Worm (Caenorhabditis elegans) whole organism, L1 larva: Measurements from ENCODE around the gene nhr-39.

Experiments used
- ceh-82 ChIP-seq, 3 experiments: fragments of 150-350 bp in 1 of 3; sonication (generic microtip) in 2 of 3; optimal IDR thresholded peaks; 2 replicates each; lab custom pipeline; 2014 to 2017; ENCODE audit warnings: missing biosample characterization in 3 of 3, missing genetic modification characterization in 3 of 3
- ceh-88 ChIP-seq: fragments of 200-800 bp; sonication (Bioruptor generic); IDR thresholded peaks from 2 replicates; pipeline ENCODE4 v1.3.6; 2022; ENCODE audit warnings: missing genetic modification characterization, missing compliant biosample characterization
- dpl-1 ChIP-seq, 3 experiments: fragments of 150-350 bp in 2 of 3; sonication (generic microtip) in 1 of 3; optimal IDR thresholded peaks; 2 replicates each; lab custom pipeline; 2014 to 2017; ENCODE audit warnings: missing biosample characterization in 3 of 3, missing genetic modification characterization in 3 of 3, missing genetic modification reagents in 3 of 3
- lin-39 ChIP-seq: fragments of 150-350 bp; optimal IDR thresholded peaks from 2 replicates; lab custom pipeline; 2014; ENCODE audit warnings: missing biosample characterization, missing genetic modification reagents, missing genetic modification characterization
- nhr-76 ChIP-seq: sonication (generic microtip); optimal IDR thresholded peaks from 2 replicates; lab custom pipeline; 2017; ENCODE audit warnings: missing biosample characterization, missing genetic modification characterization
- nhr-84 ChIP-seq: sonication (generic microtip); optimal IDR thresholded peaks from 2 replicates; lab custom pipeline; 2017; ENCODE audit warnings: missing biosample characterization, missing genetic modification characterization
- unc-130 ChIP-seq: fragments of 150-350 bp; optimal IDR thresholded peaks from 2 replicates; lab custom pipeline; 2017; ENCODE audit warnings: missing biosample characterization, missing genetic modification characterization, inconsistent platforms
- zag-1 ChIP-seq: fragments of 150-350 bp; optimal IDR thresholded peaks from 2 replicates; lab custom pipeline; 2014; ENCODE audit warnings: missing biosample characterization, missing genetic modification characterization

- TF ChIP-seq zag-1 (no peak), lin-39 (no peak), nhr-84 (tag; lab: Kevin White, UChicago) (no peak), ceh-82 (tag; optimal IDR thresholded peaks at IDR 0.05; lab: Kevin White, UChicago) (no peak), dpl-1 (GFP tag; optimal IDR thresholded peaks at IDR 0.05; lab: Kevin White, UChicago) (no peak), ceh-88 (GFP tag; lab: Robert Waterston, UW) (no peak), unc-130 (tag; lab: Kevin White, UChicago) (no peak), nhr-76 (no peak)
Measured at ce11 chrV:9314408-9314807, 11.3 kb downstream of the nhr-39 start.
